Fruit fly (Drosophila melanogaster) whole organism, embryonic: Measurements from ENCODE around the gene CG5171.
A peak's percentile ranks its signal among the peaks of the same experiment; 100 is the strongest.

Experiments
- Ada2b ChIP-seq: fragments of 200-800 bp; sonication (Bioruptor generic); IDR thresholded peaks from 2 replicates; pipeline ENCODE4 v1.3.6; 2022; ENCODE audit warnings: missing biosample characterization, missing genetic modification characterization
- Atf-2 ChIP-seq: fragments of 200-800 bp; sonication (Bioruptor generic); optimal IDR thresholded peaks from 2 replicates; lab custom pipeline; 2016; ENCODE audit warnings: missing biosample characterization, missing genetic modification characterization
- B-H1 ChIP-seq: fragments of 200-800 bp; sonication (Bioruptor generic); IDR thresholded peaks from 3 replicates; pipeline ENCODE4 v1.3.6; 2022; ENCODE audit warnings: missing biosample characterization, missing genetic modification characterization
- B-H2 ChIP-seq: fragments of 200-800 bp; sonication (Bioruptor generic); optimal IDR thresholded peaks from 2 replicates; lab custom pipeline; 2018; ENCODE audit warnings: missing biosample characterization, mild to moderate bottlenecking, missing genetic modification characterization
- C15 ChIP-seq: fragments of 200-800 bp; sonication (Bioruptor generic); IDR thresholded peaks from 3 replicates; pipeline ENCODE4 v1.3.6; 2022; ENCODE audit warnings: missing biosample characterization, missing genetic modification characterization
- CG11247 ChIP-seq: fragments of 200-800 bp; sonication (Bioruptor generic); IDR thresholded peaks from 2 replicates; pipeline ENCODE4 v1.3.6; 2022; ENCODE audit warnings: missing biosample characterization, missing genetic modification characterization
- CG12219 ChIP-seq: fragments of 200-800 bp; sonication (Bioruptor generic); optimal IDR thresholded peaks from 3 replicates; lab custom pipeline; 2018; ENCODE audit warnings: missing biosample characterization, mild to moderate bottlenecking, missing genetic modification characterization
- CG13894 ChIP-seq: fragments of 200-800 bp; sonication (Bioruptor generic); optimal IDR thresholded peaks from 3 replicates; lab custom pipeline; 2018; ENCODE audit warnings: missing biosample characterization, mild to moderate bottlenecking, missing genetic modification characterization, moderate library complexity
- CG15073 ChIP-seq: fragments of 200-800 bp; sonication (Bioruptor generic); optimal IDR thresholded peaks from 2 replicates; lab custom pipeline; 2016; ENCODE audit warnings: missing biosample characterization, missing genetic modification characterization
- CG15514 ChIP-seq: fragments of 200-800 bp; sonication (Bioruptor generic); optimal IDR thresholded peaks from 3 replicates; lab custom pipeline; 2017; ENCODE audit warnings: missing biosample characterization, missing genetic modification characterization, mild to moderate bottlenecking, moderate library complexity, missing genetic modification reagents
- CG15601 ChIP-seq: fragments of 200-800 bp; sonication (Bioruptor generic); optimal IDR thresholded peaks from 3 replicates; lab custom pipeline; 2019; ENCODE audit warnings: missing biosample characterization, mild to moderate bottlenecking, missing genetic modification characterization, moderate library complexity
- CG1792 ChIP-seq: fragments of 200-800 bp; sonication (Bioruptor generic); optimal IDR thresholded peaks from 2 replicates; lab custom pipeline; 2016; ENCODE audit warnings: missing biosample characterization, missing genetic modification characterization
- CG2120 ChIP-seq: fragments of 200-800 bp; sonication (Bioruptor generic); optimal IDR thresholded peaks from 3 replicates; lab custom pipeline; 2016; ENCODE audit warnings: missing biosample characterization, missing genetic modification characterization
- CG43689 ChIP-seq: fragments of 200-800 bp; sonication (Bioruptor generic); IDR thresholded peaks from 2 replicates; pipeline ENCODE4 v1.3.6; 2022; ENCODE audit warnings: missing biosample characterization, missing genetic modification characterization
- CG4424 ChIP-seq: fragments of 200-800 bp; sonication (Bioruptor generic); optimal IDR thresholded peaks from 3 replicates; lab custom pipeline; 2016; ENCODE audit warnings: missing biosample characterization, missing genetic modification characterization
- CG5245 ChIP-seq: fragments of 200-800 bp; sonication (Bioruptor generic); optimal IDR thresholded peaks from 3 replicates; lab custom pipeline; 2016; ENCODE audit warnings: missing biosample characterization, missing genetic modification characterization
- CG5953 ChIP-seq: fragments of 200-800 bp; sonication (Bioruptor generic); IDR thresholded peaks from 2 replicates; pipeline ENCODE4 v1.3.6; 2022; ENCODE audit warnings: missing biosample characterization, missing genetic modification characterization
- CG7556 ChIP-seq: fragments of 200-800 bp; sonication (Bioruptor generic); optimal IDR thresholded peaks from 2 replicates; lab custom pipeline; 2017; ENCODE audit warnings: missing biosample characterization, mild to moderate bottlenecking, missing genetic modification characterization
- CG7745 ChIP-seq: fragments of 200-800 bp; sonication (Bioruptor generic); optimal IDR thresholded peaks from 2 replicates; lab custom pipeline; 2018; ENCODE audit warnings: missing biosample characterization, mild to moderate bottlenecking, missing genetic modification characterization, moderate library complexity
- CG7963 ChIP-seq: fragments of 200-800 bp; sonication (Bioruptor generic); IDR thresholded peaks from 3 replicates; pipeline ENCODE4 v1.3.6; 2022; ENCODE audit warnings: missing biosample characterization, missing genetic modification characterization; ENCODE audit not compliant: partially characterized antibody
- CG9215 ChIP-seq: fragments of 200-800 bp; sonication (Bioruptor generic); IDR thresholded peaks from 2 replicates; pipeline ENCODE4 v1.3.6; 2022; ENCODE audit warnings: missing biosample characterization, missing genetic modification characterization
- CTCF ChIP-seq: fragments of 200-800 bp; sonication (Bioruptor generic); optimal IDR thresholded peaks from 2 replicates; lab custom pipeline; 2017; ENCODE audit warnings: missing biosample characterization, mild to moderate bottlenecking, missing genetic modification characterization, moderate library complexity
- Dad ChIP-seq: fragments of 200-800 bp; sonication (Bioruptor generic); optimal IDR thresholded peaks from 3 replicates; lab custom pipeline; 2016; ENCODE audit warnings: missing biosample characterization, missing genetic modification characterization
- Dfd ChIP-seq, 2 experiments: fragments of >200 bp; optimal IDR thresholded peaks; 2 replicates each; lab custom pipeline; 2017; ENCODE audit warnings: missing biosample characterization in 2 of 2, missing genetic modification characterization in 2 of 2
- HHEX ChIP-seq: fragments of 200-800 bp; sonication (Bioruptor generic); optimal IDR thresholded peaks from 3 replicates; lab custom pipeline; 2017; ENCODE audit warnings: missing biosample characterization, mild to moderate bottlenecking, missing genetic modification characterization, missing genetic modification reagents
- Nf-YA ChIP-seq: fragments of 200-800 bp; sonication (Bioruptor generic); IDR thresholded peaks from 2 replicates; pipeline ENCODE4 v1.3.6; 2022; ENCODE audit warnings: missing biosample characterization, missing genetic modification characterization
- PHDP ChIP-seq: fragments of 200-800 bp; sonication (Bioruptor generic); optimal IDR thresholded peaks from 3 replicates; lab custom pipeline; 2018; ENCODE audit warnings: missing biosample characterization, mild to moderate bottlenecking, missing genetic modification characterization, moderate library complexity
- Trl ChIP-seq, 3 experiments: fragments of >200 bp in 2 of 3; fragments of 200-800 bp in 1 of 3; sonication (Bioruptor generic) in 1 of 3; optimal IDR thresholded peaks; 2 replicates in 1 of 3; 3 replicates in 2 of 3; lab custom pipeline; 2016 to 2017; ENCODE audit warnings: missing biosample characterization in 1 of 3, missing genetic modification characterization in 1 of 3
- Vsx1 ChIP-seq: fragments of 200-800 bp; sonication (Bioruptor generic); optimal IDR thresholded peaks from 2 replicates; lab custom pipeline; 2017; ENCODE audit warnings: missing biosample characterization, mild to moderate bottlenecking, missing genetic modification characterization, missing genetic modification reagents
- amos ChIP-seq: fragments of 200-800 bp; sonication (Bioruptor generic); IDR thresholded peaks from 2 replicates; pipeline ENCODE4 v1.3.6; 2022; ENCODE audit warnings: missing biosample characterization, missing genetic modification characterization; ENCODE audit not compliant: partially characterized antibody
- aop ChIP-seq: fragments of 200-800 bp; sonication (Bioruptor generic); IDR thresholded peaks from 2 replicates; pipeline ENCODE4 v1.3.6; 2022; ENCODE audit warnings: missing biosample characterization, missing genetic modification characterization
- cas ChIP-seq: fragments of 200-800 bp; sonication (Bioruptor generic); IDR thresholded peaks from 2 replicates; pipeline ENCODE4 v1.3.6; 2022; ENCODE audit warnings: missing biosample characterization, missing genetic modification characterization
- fd102C ChIP-seq: fragments of 200-800 bp; sonication (Bioruptor generic); optimal IDR thresholded peaks from 2 replicates; lab custom pipeline; 2018; ENCODE audit warnings: missing biosample characterization, mild to moderate bottlenecking, missing genetic modification characterization, moderate library complexity
- h ChIP-seq: fragments of >200 bp; optimal IDR thresholded peaks from 2 replicates; lab custom pipeline; 2017
- klu ChIP-seq: fragments of 200-800 bp; sonication (Bioruptor generic); IDR thresholded peaks from 2 replicates; pipeline ENCODE4 v1.3.6; 2022; ENCODE audit warnings: missing biosample characterization, missing genetic modification characterization
- maf-S ChIP-seq: fragments of 200-800 bp; sonication (Bioruptor generic); optimal IDR thresholded peaks from 2 replicates; lab custom pipeline; 2016; ENCODE audit warnings: missing biosample characterization, missing genetic modification characterization
- mld ChIP-seq: fragments of 200-800 bp; sonication (Bioruptor generic); IDR thresholded peaks from 3 replicates; pipeline ENCODE4 v1.3.6; 2022; ENCODE audit warnings: missing biosample characterization, missing genetic modification characterization; ENCODE audit not compliant: partially characterized antibody
- nerfin-2 ChIP-seq: fragments of 200-800 bp; sonication (Bioruptor generic); IDR thresholded peaks from 2 replicates; pipeline ENCODE4 v1.3.6; 2022; ENCODE audit warnings: missing biosample characterization, missing genetic modification characterization; ENCODE audit not compliant: partially characterized antibody
- peb ChIP-seq: fragments of 200-800 bp; sonication (Bioruptor generic); IDR thresholded peaks from 2 replicates; pipeline ENCODE4 v1.3.6; 2022; ENCODE audit warnings: missing biosample characterization, missing genetic modification characterization
- pita ChIP-seq: fragments of 200-800 bp; sonication (Bioruptor generic); optimal IDR thresholded peaks from 2 replicates; lab custom pipeline; 2017; ENCODE audit warnings: missing biosample characterization, mild to moderate bottlenecking, missing genetic modification characterization
- pnt ChIP-seq: fragments of 200-800 bp; sonication (Bioruptor generic); optimal IDR thresholded peaks from 3 replicates; lab custom pipeline; 2016; ENCODE audit warnings: missing biosample characterization, missing genetic modification characterization
- salm ChIP-seq: fragments of 200-800 bp; sonication (Bioruptor generic); optimal IDR thresholded peaks from 2 replicates; lab custom pipeline; 2018; ENCODE audit warnings: missing biosample characterization, mild to moderate bottlenecking, missing genetic modification characterization
- schlank ChIP-seq: fragments of 200-800 bp; sonication (Bioruptor generic); optimal IDR thresholded peaks from 2 replicates; lab custom pipeline; 2018; ENCODE audit warnings: missing biosample characterization, mild to moderate bottlenecking, missing genetic modification characterization
- seq ChIP-seq: fragments of 200-800 bp; sonication (Bioruptor generic); IDR thresholded peaks from 2 replicates; pipeline ENCODE4 v1.3.6; 2022; ENCODE audit warnings: missing biosample characterization, missing genetic modification characterization
- slbo ChIP-seq: fragments of 200-800 bp; sonication (Bioruptor generic); IDR thresholded peaks from 2 replicates; pipeline ENCODE4 v1.3.6; 2022; ENCODE audit warnings: missing biosample characterization, missing genetic modification characterization
- sob ChIP-seq: fragments of 200-800 bp; sonication (Bioruptor generic); IDR thresholded peaks from 2 replicates; pipeline ENCODE4 v1.3.6; 2022; ENCODE audit warnings: missing biosample characterization, missing genetic modification characterization
- toy ChIP-seq: fragments of 200-800 bp; sonication (Bioruptor generic); IDR thresholded peaks from 2 replicates; pipeline ENCODE4 v1.3.6; 2022; ENCODE audit warnings: missing biosample characterization, missing genetic modification characterization
- tup ChIP-seq: fragments of 200-800 bp; sonication (Bioruptor generic); optimal IDR thresholded peaks from 2 replicates; lab custom pipeline; 2016; ENCODE audit warnings: missing biosample characterization, mild to moderate bottlenecking, missing genetic modification characterization, moderate library complexity
- vvl ChIP-seq: fragments of 200-800 bp; sonication (Bioruptor generic); IDR thresholded peaks from 2 replicates; pipeline ENCODE4 v1.3.6; 2022; ENCODE audit warnings: missing biosample characterization, missing genetic modification characterization
- zfh1 ChIP-seq: fragments of 200-800 bp; sonication (Bioruptor generic); IDR thresholded peaks from 3 replicates; pipeline ENCODE4 v1.3.6; 2022; ENCODE audit warnings: missing biosample characterization, missing genetic modification characterization

The CG5171 gene

dm6 chr2L:7424907-7425689 lies 24.0 kb downstream of the CG5171 start (continued):
- no peak for TF ChIP-seq CG5245 (GFP tag; lab: Kevin White, UChicago)
- 0 out of 3 replicates have a peak, but pooled peaks have one; percentile 9 for TF ChIP-seq zfh1 (GFP tag; lab: Robert Waterston, UW)
- TF ChIP-seq Dad = peak; percentile 50
- TF ChIP-seq B-H1 = peak; percentile 18; the same call in 1 of the 3 replicates
- no peak for TF ChIP-seq CG7963 (GFP tag; lab: Robert Waterston, UW)
- TF ChIP-seq vvl = peak; percentile 68; the same call in 1 of the 2 replicates
- TF ChIP-seq amos (GFP tag; lab: Robert Waterston, UW) = no peak
- TF ChIP-seq toy (GFP tag; lab: Robert Waterston, UW) = peak; percentile 74; the same call in 1 of the 2 replicates
- TF ChIP-seq salm (tag; lab: Kevin White, UChicago) = no peak
- no peak for TF ChIP-seq fd102C (GFP tag; lab: Kevin White, UChicago)
- TF ChIP-seq CG1792 (GFP tag; lab: Kevin White, UChicago) = no peak
- peak; percentile 52 to 85 for TF ChIP-seq Trl (optimal IDR thresholded peaks at IDR 0.05; lab: Kevin White, UChicago)
- TF ChIP-seq Trl (GFP tag; optimal IDR thresholded peaks at IDR 0.05; lab: Kevin White, UChicago) = peak; percentile 42
- TF ChIP-seq Nf-YA (GFP tag; lab: Robert Waterston, UW) = no peak
- no peak for TF ChIP-seq Dfd (GFP tag; optimal IDR thresholded peaks at IDR 0.05; lab: Kevin White, UChicago)
- peak; percentile 83 for TF ChIP-seq CG9215 (GFP tag; lab: Robert Waterston, UW)
- peak; percentile 95 for TF ChIP-seq slbo (GFP tag; lab: Robert Waterston, UW)
- TF ChIP-seq pnt (GFP tag; lab: Kevin White, UChicago) = peak; percentile 15
- peak; percentile 84 for TF ChIP-seq schlank (tag; lab: Kevin White, UChicago)
- no peak for TF ChIP-seq B-H2 (GFP tag; lab: Kevin White, UChicago)
- no peak for TF ChIP-seq CG15601 (tag; lab: Kevin White, UChicago)
- TF ChIP-seq CG7745 (tag; lab: Kevin White, UChicago) = no peak
- peak; percentile 50 for TF ChIP-seq klu (GFP tag; lab: Robert Waterston, UW)
- TF ChIP-seq peb (GFP tag; lab: Robert Waterston, UW) = no peak
- peak; percentile 19 for TF ChIP-seq Atf-2
- no peak for TF ChIP-seq CTCF (GFP tag; lab: Kevin White, UChicago)
- TF ChIP-seq maf-S (GFP tag; lab: Kevin White, UChicago) = peak; percentile 59
- peak; percentile 76 for TF ChIP-seq CG11247 (GFP tag; lab: Robert Waterston, UW)
- peak; percentile 70 for TF ChIP-seq Ada2b (GFP tag; lab: Robert Waterston, UW)
- peak; percentile 96 for TF ChIP-seq CG2120 (GFP tag; lab: Kevin White, UChicago)
- TF ChIP-seq Vsx1 (GFP tag; lab: Kevin White, UChicago) = no peak
- peak; percentile 45; the same call in 1 of the 2 replicates for TF ChIP-seq seq
- no peak for TF ChIP-seq mld (GFP tag; lab: Robert Waterston, UW)
- 0 out of 2 replicates have a peak, but pooled peaks have one; percentile 33 for TF ChIP-seq CG43689
- peak; percentile 57; the same call in 1 of the 2 replicates for TF ChIP-seq cas (GFP tag; lab: Robert Waterston, UW)
- peak; percentile 37; the same call in 1 of the 3 replicates for TF ChIP-seq C15 (GFP tag; lab: Robert Waterston, UW)
- peak; percentile 14 for TF ChIP-seq HHEX (GFP tag; lab: Kevin White, UChicago)
- no peak for TF ChIP-seq pita (GFP tag; lab: Kevin White, UChicago)
- no peak for TF ChIP-seq h (lab: Kevin White, UChicago)
- no peak for TF ChIP-seq CG12219 (GFP tag; lab: Kevin White, UChicago)
- no peak for TF ChIP-seq CG4424 (GFP tag; lab: Kevin White, UChicago)
- TF ChIP-seq sob (GFP tag; lab: Robert Waterston, UW) = peak; percentile 77
- peak; percentile 29 for TF ChIP-seq CG13894 (tag; lab: Kevin White, UChicago)
- peak; percentile 54 for TF ChIP-seq PHDP
- TF ChIP-seq tup = no peak
- no peak for TF ChIP-seq aop (GFP tag; lab: Robert Waterston, UW)
- TF ChIP-seq CG5953 (GFP tag; lab: Robert Waterston, UW) = no peak
- TF ChIP-seq CG15073 (GFP tag; lab: Kevin White, UChicago) = no peak
- TF ChIP-seq nerfin-2 (GFP tag; lab: Robert Waterston, UW) = no peak
- peak; percentile 53 for TF ChIP-seq CG7556 (GFP tag; lab: Kevin White, UChicago)
- TF ChIP-seq CG15514 = peak; percentile 67
